Worm (Caenorhabditis elegans) whole organism, L4 larva: Measurements from ENCODE around the gene Y71H2AM.25.

Source experiments
- D1046.2 ChIP-seq: fragments of 200-800 bp; sonication (Bioruptor generic); IDR thresholded peaks from 2 replicates; pipeline ENCODE4 v1.3.6; 2022; ENCODE audit warnings: missing genetic modification characterization, missing compliant biosample characterization
- F26F4.8 ChIP-seq: fragments of 200-800 bp; sonication (Bioruptor generic); conservative IDR thresholded peaks from 2 replicates; pipeline ENCODE4 v1.3.6; 2022; ENCODE audit warnings: missing genetic modification characterization, missing compliant biosample characterization
- F49E8.2 ChIP-seq: sonication (generic microtip); optimal IDR thresholded peaks from 2 replicates; lab custom pipeline; 2016; ENCODE audit warnings: missing compliant biosample characterization, mild to moderate bottlenecking, missing genetic modification characterization, borderline replicate concordance
- T20F7.1 ChIP-seq: fragments of 200-800 bp; sonication (Bioruptor generic); optimal IDR thresholded peaks from 2 replicates; lab custom pipeline; 2018; ENCODE audit warnings: mild to moderate bottlenecking, missing genetic modification characterization, missing compliant biosample characterization
- ZK337.2 ChIP-seq: fragments of 200-800 bp; sonication (Bioruptor generic); IDR thresholded peaks from 2 replicates; pipeline ENCODE4 v1.3.6; 2022; ENCODE audit warnings: missing genetic modification reagents, missing genetic modification characterization, missing compliant biosample characterization
- ZK546.5 ChIP-seq, 2 experiments: sonication (generic microtip); optimal IDR thresholded peaks; 2 replicates each; lab custom pipeline; 2017; ENCODE audit warnings: missing biosample characterization in 2 of 2, missing genetic modification characterization in 2 of 2
- attf-4 ChIP-seq: sonication (generic microtip); optimal IDR thresholded peaks from 3 replicates; lab custom pipeline; 2017; ENCODE audit warnings: missing biosample characterization, missing genetic modification characterization
- ceh-44 ChIP-seq: fragments of 200-800 bp; sonication (Bioruptor generic); IDR thresholded peaks from 2 replicates; pipeline ENCODE4 v1.3.6; 2022; ENCODE audit warnings: missing genetic modification reagents, missing genetic modification characterization, missing compliant biosample characterization
- ceh-62 ChIP-seq: sonication (generic microtip); optimal IDR thresholded peaks from 2 replicates; lab custom pipeline; 2017; ENCODE audit warnings: missing biosample characterization, missing genetic modification characterization
- ctbp-1 ChIP-seq: fragments of 200-800 bp; sonication (Bioruptor generic); IDR thresholded peaks from 2 replicates; pipeline ENCODE4 v1.3.6; 2022; ENCODE audit warnings: missing genetic modification reagents, missing genetic modification characterization, missing compliant biosample characterization
- daf-12 ChIP-seq: fragments of 150-350 bp; optimal IDR thresholded peaks from 2 replicates; lab custom pipeline; 2014; ENCODE audit warnings: missing biosample characterization, missing genetic modification reagents, missing genetic modification characterization
- daf-16 ChIP-seq, 3 experiments: sonication (generic microtip); optimal IDR thresholded peaks; 2 replicates each; lab custom pipeline; 2016 to 2017; ENCODE audit warnings: missing genetic modification characterization in 3 of 3, missing genetic modification reagents in 3 of 3, mild to moderate bottlenecking in 2 of 3, missing compliant biosample characterization in 2 of 3, missing biosample characterization in 1 of 3, moderate library complexity in 1 of 3
- daf-19 ChIP-seq: fragments of 200-800 bp; sonication (Bioruptor generic); conservative IDR thresholded peaks from 2 replicates; pipeline ENCODE4 v1.3.6; 2022; ENCODE audit warnings: missing genetic modification characterization, missing compliant biosample characterization
- daf-8 ChIP-seq: fragments of 200-800 bp; sonication (Bioruptor generic); IDR thresholded peaks from 2 replicates; pipeline ENCODE4 v1.3.6; 2022; ENCODE audit warnings: missing genetic modification characterization, missing compliant biosample characterization
- dmd-6 ChIP-seq: fragments of 200-800 bp; sonication (Bioruptor generic); IDR thresholded peaks from 2 replicates; pipeline ENCODE4 v1.3.6; 2022; ENCODE audit warnings: missing genetic modification reagents, missing genetic modification characterization, missing compliant biosample characterization
- dmd-8 ChIP-seq: fragments of 200-800 bp; sonication (Bioruptor generic); IDR thresholded peaks from 2 replicates; pipeline ENCODE4 v1.3.6; 2022; ENCODE audit warnings: missing genetic modification characterization, missing compliant biosample characterization
- dpl-1 ChIP-seq: fragments of 150-350 bp; optimal IDR thresholded peaks from 2 replicates; lab custom pipeline; 2014; ENCODE audit warnings: missing biosample characterization, missing genetic modification reagents, missing genetic modification characterization
- duxl-1 ChIP-seq: sonication (generic microtip); optimal IDR thresholded peaks from 2 replicates; lab custom pipeline; 2016; ENCODE audit warnings: mild to moderate bottlenecking, missing genetic modification characterization, moderate library complexity, missing compliant biosample characterization; ENCODE audit not compliant: poor library complexity
- egl-27 ChIP-seq: sonication (generic microtip); optimal IDR thresholded peaks from 3 replicates; lab custom pipeline; 2017; ENCODE audit warnings: missing biosample characterization, missing genetic modification reagents, missing genetic modification characterization
- egl-43 ChIP-seq: fragments of 200-800 bp; sonication (Bioruptor generic); IDR thresholded peaks from 2 replicates; pipeline ENCODE4 v1.3.6; 2022; ENCODE audit warnings: missing genetic modification reagents, missing genetic modification characterization, missing compliant biosample characterization
- fkh-10 ChIP-seq: fragments of 150-350 bp; optimal IDR thresholded peaks from 2 replicates; lab custom pipeline; 2014; ENCODE audit warnings: missing biosample characterization, missing genetic modification reagents, missing genetic modification characterization
- fos-1 ChIP-seq: fragments of 150-350 bp; optimal IDR thresholded peaks from 2 replicates; lab custom pipeline; 2014; ENCODE audit warnings: missing biosample characterization, missing genetic modification characterization
- gei-8 ChIP-seq: fragments of 200-800 bp; sonication (Bioruptor generic); optimal IDR thresholded peaks from 2 replicates; lab custom pipeline; 2018; ENCODE audit warnings: mild to moderate bottlenecking, missing genetic modification characterization, missing compliant biosample characterization
- hif-1 ChIP-seq, 2 experiments: sonication (generic microtip); optimal IDR thresholded peaks; 2 replicates each; lab custom pipeline; 2016 to 2017; ENCODE audit warnings: missing compliant biosample characterization in 2 of 2, missing genetic modification characterization in 2 of 2, missing genetic modification reagents in 2 of 2, missing genotype in 2 of 2, mild to moderate bottlenecking in 1 of 2
- lim-7 ChIP-seq: fragments of 200-800 bp; sonication (Bioruptor generic); IDR thresholded peaks from 2 replicates; pipeline ENCODE4 v1.3.6; 2022; ENCODE audit warnings: missing genetic modification characterization, missing compliant biosample characterization
- lin-1 ChIP-seq: fragments of 200-800 bp; sonication (Bioruptor generic); IDR thresholded peaks from 2 replicates; pipeline ENCODE4 v1.3.6; 2022; ENCODE audit warnings: missing genetic modification reagents, missing genetic modification characterization, missing compliant biosample characterization
- lin-13 ChIP-seq: fragments of 150-350 bp; optimal IDR thresholded peaks from 2 replicates; lab custom pipeline; 2014; ENCODE audit warnings: missing biosample characterization, missing genetic modification reagents, missing genetic modification characterization
- lin-15B ChIP-seq: fragments of 150-350 bp; sonication (generic microtip); optimal IDR thresholded peaks from 3 replicates; lab custom pipeline; 2014; ENCODE audit warnings: missing biosample characterization, missing genetic modification characterization
- lsy-2 ChIP-seq, 2 experiments: fragments of 150-350 bp in 1 of 2; sonication (generic microtip) in 1 of 2; optimal IDR thresholded peaks; 2 replicates each; lab custom pipeline; 2014 to 2017; ENCODE audit warnings: missing biosample characterization in 2 of 2, missing genetic modification characterization in 2 of 2
- madf-5 ChIP-seq, 2 experiments: fragments of 200-800 bp; sonication (Bioruptor generic); IDR thresholded peaks; 2 replicates each; pipeline ENCODE4 v1.3.6; 2022; ENCODE audit warnings: missing compliant biosample characterization in 2 of 2, missing genetic modification characterization in 2 of 2
- mdl-1 ChIP-seq, 2 experiments: fragments of 150-350 bp in 1 of 2; sonication (generic microtip) in 1 of 2; optimal IDR thresholded peaks; 2 replicates each; lab custom pipeline; 2014 to 2017; ENCODE audit warnings: missing biosample characterization in 2 of 2, missing genetic modification characterization in 2 of 2
- mdt-29 ChIP-seq: fragments of 200-800 bp; sonication (Bioruptor generic); IDR thresholded peaks from 2 replicates; pipeline ENCODE4 v1.3.6; 2022; ENCODE audit warnings: missing genetic modification reagents, missing genetic modification characterization, missing compliant biosample characterization
- mep-1 ChIP-seq: fragments of 150-350 bp; sonication (generic microtip); optimal IDR thresholded peaks from 3 replicates; lab custom pipeline; 2014; ENCODE audit warnings: missing biosample characterization, missing genetic modification characterization
- mxl-3 ChIP-seq: fragments of 200-800 bp; sonication (Bioruptor generic); optimal IDR thresholded peaks from 2 replicates; lab custom pipeline; 2018; ENCODE audit warnings: mild to moderate bottlenecking, missing genetic modification characterization, missing compliant biosample characterization
- nhr-10 ChIP-seq: fragments of 150-350 bp; optimal IDR thresholded peaks from 2 replicates; lab custom pipeline; 2014; ENCODE audit warnings: missing biosample characterization, missing genetic modification characterization
- nhr-102 ChIP-seq: sonication (generic microtip); optimal IDR thresholded peaks from 2 replicates; lab custom pipeline; 2016; ENCODE audit warnings: mild to moderate bottlenecking, missing genetic modification characterization, moderate library complexity, missing compliant biosample characterization
- nhr-237 ChIP-seq: sonication (generic microtip); optimal IDR thresholded peaks from 2 replicates; lab custom pipeline; 2017; ENCODE audit warnings: missing biosample characterization, missing genetic modification characterization
- nhr-41 ChIP-seq: fragments of 200-800 bp; sonication (Bioruptor generic); IDR thresholded peaks from 2 replicates; pipeline ENCODE4 v1.3.6; 2022; ENCODE audit warnings: missing genetic modification reagents, missing genetic modification characterization, missing compliant biosample characterization
- nhr-48 ChIP-seq: sonication (generic microtip); optimal IDR thresholded peaks from 2 replicates; lab custom pipeline; 2016; ENCODE audit warnings: mild to moderate bottlenecking, missing genetic modification characterization, missing compliant biosample characterization
- pha-4 ChIP-seq, 2 experiments: fragments of 150-350 bp in 1 of 2; fragments of 200-800 bp in 1 of 2; sonication (Bioruptor generic) in 1 of 2; IDR thresholded peaks in 1 of 2; optimal IDR thresholded peaks in 1 of 2; 2 replicates each; pipeline versions ENCODE4 v1.3.6 to Lab custom; 2014 to 2022; ENCODE audit warnings: missing genetic modification characterization in 2 of 2, missing genetic modification reagents in 2 of 2, missing biosample characterization in 1 of 2, missing compliant biosample characterization in 1 of 2
- pqm-1 ChIP-seq: sonication (generic microtip); optimal IDR thresholded peaks from 2 replicates; lab custom pipeline; 2017; ENCODE audit warnings: missing biosample characterization, missing genetic modification characterization
- saeg-2 ChIP-seq: fragments of 200-800 bp; sonication (Bioruptor generic); IDR thresholded peaks from 2 replicates; pipeline ENCODE4 v1.3.6; 2022; ENCODE audit warnings: missing genetic modification reagents, missing genetic modification characterization, missing compliant biosample characterization
- snpc-4 ChIP-seq: fragments of 150-350 bp; optimal IDR thresholded peaks from 2 replicates; lab custom pipeline; 2014; ENCODE audit warnings: missing biosample characterization, missing genetic modification characterization
- tra-1 ChIP-seq: fragments of 200-800 bp; sonication (Bioruptor generic); IDR thresholded peaks from 2 replicates; pipeline ENCODE4 v1.3.6; 2022; ENCODE audit warnings: missing genetic modification reagents, missing genetic modification characterization, missing compliant biosample characterization
- unc-39 ChIP-seq: sonication (generic microtip); optimal IDR thresholded peaks from 2 replicates; lab custom pipeline; 2017; ENCODE audit warnings: missing biosample characterization, missing genetic modification characterization
- vab-7 ChIP-seq: fragments of 200-800 bp; sonication (Bioruptor generic); IDR thresholded peaks from 2 replicates; pipeline ENCODE4 v1.3.6; 2022; ENCODE audit warnings: missing genetic modification reagents, missing genetic modification characterization, missing compliant biosample characterization
- zfp-2 ChIP-seq: sonication (generic microtip); optimal IDR thresholded peaks from 2 replicates; lab custom pipeline; 2016; ENCODE audit warnings: mild to moderate bottlenecking, missing genetic modification characterization, missing compliant biosample characterization
- zfp-3 ChIP-seq: fragments of 200-800 bp; sonication (Bioruptor generic); conservative IDR thresholded peaks from 2 replicates; pipeline ENCODE4 v1.3.6; 2022; ENCODE audit warnings: missing genetic modification reagents, missing genetic modification characterization, missing compliant biosample characterization
- zip-11 ChIP-seq: fragments of 200-800 bp; sonication (Bioruptor generic); IDR thresholded peaks from 2 replicates; pipeline ENCODE4 v1.3.6; 2022; ENCODE audit warnings: missing genetic modification characterization, missing compliant biosample characterization
- ztf-11 ChIP-seq: fragments of 150-350 bp; optimal IDR thresholded peaks from 2 replicates; lab custom pipeline; 2014; ENCODE audit warnings: missing biosample characterization, missing genetic modification characterization

Y71H2AM.25 gene

DNA sequence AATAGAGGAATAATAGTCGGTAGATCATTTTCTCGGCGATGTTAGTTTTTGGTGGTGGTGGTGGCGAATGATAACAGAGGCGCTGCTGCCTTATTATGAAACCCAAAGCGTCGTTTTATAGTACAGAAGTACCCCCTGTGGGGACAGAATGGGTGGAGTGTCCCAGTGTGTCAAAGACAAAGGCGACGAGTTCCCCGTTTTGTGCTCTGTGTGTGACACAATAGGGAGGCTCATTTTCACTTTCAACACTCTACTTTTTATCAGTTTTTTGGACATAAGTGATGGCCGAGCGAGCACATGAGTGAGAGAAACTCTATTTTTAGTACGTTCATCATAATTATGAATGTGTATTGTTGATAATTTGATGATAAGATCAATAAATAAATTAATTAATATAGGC is 41.5 kb upstream of the Y71H2AM.25 start, which contains the start of gene pho-9 (continued):
- no peak for TF ChIP-seq madf-5 (GFP tag; IDR thresholded peaks at IDR 0.05; lab: Robert Waterston, UW)
- TF ChIP-seq ztf-11 (tag; lab: Kevin White, UChicago): no peak
- peak; percentile 86 for TF ChIP-seq dmd-6
- TF ChIP-seq zfp-2 (tag; lab: Kevin White, UChicago): no peak
- 0 out of 2 replicates have a peak, but pooled peaks have one; percentile 38 for TF ChIP-seq saeg-2 (GFP tag; lab: Robert Waterston, UW)
- TF ChIP-seq T20F7.1: no peak
- TF ChIP-seq mxl-3 (GFP tag; lab: Kevin White, UChicago): peak; percentile 63
- no peak for TF ChIP-seq attf-4 (tag; lab: Kevin White, UChicago)
- peak; percentile 95 for TF ChIP-seq nhr-48 (tag; lab: Kevin White, UChicago)
- TF ChIP-seq duxl-1 (tag; lab: Kevin White, UChicago): no peak
- no peak for TF ChIP-seq daf-8
- TF ChIP-seq pha-4 (GFP tag; IDR thresholded peaks at IDR 0.05; lab: Robert Waterston, UW): peak; percentile 61
- no peak for TF ChIP-seq pha-4 (tag; optimal IDR thresholded peaks at IDR 0.05; lab: Kevin White, UChicago)
- TF ChIP-seq egl-27: no peak
- peak; percentile 17 for TF ChIP-seq nhr-10 (tag; lab: Kevin White, UChicago)
- no peak for TF ChIP-seq lim-7 (GFP tag; lab: Robert Waterston, UW)
- TF ChIP-seq mdt-29 (GFP tag; lab: Robert Waterston, UW): no peak
- no peak for TF ChIP-seq vab-7 (GFP tag; lab: Robert Waterston, UW)
- TF ChIP-seq lin-1 (GFP tag; lab: Robert Waterston, UW): peak; percentile 80; the same call in 1 of the 2 replicates
- peak in 1 of 2 experiments; percentile 3 for TF ChIP-seq daf-16 (GFP tag; optimal IDR thresholded peaks at IDR 0.05; lab: Kevin White, UChicago)
- TF ChIP-seq daf-16 (tag; optimal IDR thresholded peaks at IDR 0.05; lab: Kevin White, UChicago): peak; percentile 85
- no peak for TF ChIP-seq dmd-8 (GFP tag; lab: Robert Waterston, UW)
- peak; percentile 80 for TF ChIP-seq nhr-102 (tag; lab: Kevin White, UChicago)
- TF ChIP-seq nhr-237 (tag; lab: Kevin White, UChicago): no peak
- peak in 1 of 2 experiments; percentile 47 for TF ChIP-seq lsy-2 (tag; optimal IDR thresholded peaks at IDR 0.05; lab: Kevin White, UChicago)
- TF ChIP-seq ZK546.5 (tag; optimal IDR thresholded peaks at IDR 0.05; lab: Kevin White, UChicago): no peak
- peak; percentile 77 for TF ChIP-seq tra-1 (GFP tag; lab: Robert Waterston, UW)
- no peak for TF ChIP-seq F49E8.2
- no peak for TF ChIP-seq gei-8
- TF ChIP-seq fkh-10 (GFP tag; lab: Kevin White, UChicago): no peak
- no peak for TF ChIP-seq dpl-1 (GFP tag; lab: Kevin White, UChicago)
- TF ChIP-seq unc-39: no peak
- TF ChIP-seq hif-1 (tag; optimal IDR thresholded peaks at IDR 0.05; lab: Kevin White, UChicago): peak in 1 of 2 experiments; percentile 1
- no peak for TF ChIP-seq fos-1

DNA sequence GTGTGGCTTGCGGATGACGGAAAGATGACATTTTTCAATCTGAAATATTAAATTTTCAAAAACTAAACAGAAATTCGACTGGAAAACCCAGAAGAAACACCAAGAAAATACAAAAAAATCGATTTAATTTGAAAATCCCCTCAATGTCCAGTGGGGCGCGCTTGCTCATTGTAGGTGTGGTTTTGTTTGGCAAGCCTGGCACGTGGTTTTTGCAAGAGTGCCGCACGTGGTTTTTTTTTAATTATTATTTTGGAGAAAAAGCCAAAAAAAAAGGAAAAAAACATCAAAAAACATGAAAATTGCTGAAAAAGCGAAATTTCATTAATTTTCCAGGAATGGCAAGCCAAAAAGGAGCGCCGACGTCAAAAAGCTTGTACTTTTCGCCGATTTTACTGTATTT is 33.6 kb upstream of the Y71H2AM.25 start, which contains the start of gene swsn-3:
swsn-3 (minus strand) TSS at position 45 of the 400 bp plus-strand sequence.
- peak; percentile 25 to 63 for TF ChIP-seq mdl-1 (tag; optimal IDR thresholded peaks at IDR 0.05; lab: Kevin White, UChicago)
- TF ChIP-seq lim-7 (GFP tag; lab: Robert Waterston, UW): no peak
- TF ChIP-seq snpc-4 (tag; lab: Kevin White, UChicago): no peak
- no peak for TF ChIP-seq egl-43 (GFP tag; lab: Robert Waterston, UW)
- no peak for TF ChIP-seq F26F4.8 (GFP tag; lab: Robert Waterston, UW)
- TF ChIP-seq lin-13: peak; percentile 86
- TF ChIP-seq fos-1: no peak
- TF ChIP-seq ceh-44 (GFP tag; lab: Robert Waterston, UW): no peak
- TF ChIP-seq daf-19 (GFP tag; lab: Robert Waterston, UW): no peak
- TF ChIP-seq ZK337.2 (GFP tag; lab: Robert Waterston, UW): no peak
- TF ChIP-seq unc-39: no peak
- TF ChIP-seq D1046.2 (GFP tag; lab: Robert Waterston, UW): no peak
- no peak for TF ChIP-seq daf-12
- TF ChIP-seq nhr-48 (tag; lab: Kevin White, UChicago): peak; percentile 56
- peak; percentile 74 for TF ChIP-seq lin-15B (tag; lab: Kevin White, UChicago)
- TF ChIP-seq zfp-3: no peak
- TF ChIP-seq ceh-62 (tag; lab: Kevin White, UChicago): no peak
- TF ChIP-seq mxl-3 (GFP tag; lab: Kevin White, UChicago): no peak
- TF ChIP-seq nhr-41 (GFP tag; lab: Robert Waterston, UW): no peak
- TF ChIP-seq ctbp-1 (GFP tag; lab: Robert Waterston, UW): peak; percentile 74
- TF ChIP-seq zip-11 (GFP tag; lab: Robert Waterston, UW): no peak
- no peak for TF ChIP-seq pqm-1 (tag; lab: Kevin White, UChicago)
- TF ChIP-seq mep-1: peak; percentile 91
- no peak for TF ChIP-seq nhr-237 (tag; lab: Kevin White, UChicago)
